Fruit fly (Drosophila melanogaster) whole organism, embryonic: ENCODE data around the gene PIG-S.

ENCODE experiments used
- Atf6 ChIP-seq: fragments of 200-800 bp; sonication (Bioruptor generic); IDR thresholded peaks from 2 replicates; pipeline ENCODE4 v1.3.6; 2022; ENCODE audit warnings: missing biosample characterization, missing genetic modification characterization
- CG10431 ChIP-seq: fragments of 200-800 bp; sonication (Bioruptor generic); optimal IDR thresholded peaks from 3 replicates; lab custom pipeline; 2018; ENCODE audit warnings: missing biosample characterization, mild to moderate bottlenecking, missing genetic modification characterization
- CG10565 ChIP-seq: fragments of 200-800 bp; sonication (Bioruptor generic); optimal IDR thresholded peaks from 3 replicates; lab custom pipeline; 2016; ENCODE audit warnings: missing biosample characterization, mild to moderate bottlenecking, missing genetic modification characterization
- CG11085 ChIP-seq: fragments of 200-800 bp; sonication (Bioruptor generic); IDR thresholded peaks from 2 replicates; pipeline ENCODE4 v1.3.6; 2022; ENCODE audit warnings: missing biosample characterization, missing genetic modification characterization
- CG11560 ChIP-seq: fragments of 200-800 bp; sonication (Bioruptor generic); IDR thresholded peaks from 3 replicates; pipeline ENCODE4 v1.3.6; 2022; ENCODE audit warnings: missing biosample characterization, missing genetic modification characterization
- CG11723 ChIP-seq: fragments of 200-800 bp; sonication (Bioruptor generic); optimal IDR thresholded peaks from 2 replicates; lab custom pipeline; 2017; ENCODE audit warnings: missing biosample characterization, mild to moderate bottlenecking, missing genetic modification characterization
- CG13296 ChIP-seq: fragments of 200-800 bp; sonication (Bioruptor generic); optimal IDR thresholded peaks from 3 replicates; lab custom pipeline; 2018; ENCODE audit warnings: missing biosample characterization, mild to moderate bottlenecking, missing genetic modification characterization
- CG15011 ChIP-seq: fragments of 200-800 bp; sonication (Bioruptor generic); optimal IDR thresholded peaks from 3 replicates; lab custom pipeline; 2018; ENCODE audit warnings: missing biosample characterization, mild to moderate bottlenecking, missing genetic modification characterization
- CG17912 ChIP-seq: fragments of 200-800 bp; sonication (Bioruptor generic); optimal IDR thresholded peaks from 2 replicates; lab custom pipeline; 2018; ENCODE audit warnings: missing biosample characterization, mild to moderate bottlenecking, missing genetic modification characterization
- CG2202 ChIP-seq: fragments of 200-800 bp; sonication (Bioruptor generic); optimal IDR thresholded peaks from 2 replicates; lab custom pipeline; 2018; ENCODE audit warnings: missing biosample characterization, mild to moderate bottlenecking, missing genetic modification characterization
- CG2712 ChIP-seq: fragments of 200-800 bp; optimal IDR thresholded peaks from 3 replicates; lab custom pipeline; 2019; ENCODE audit warnings: missing biosample characterization, mild to moderate bottlenecking, missing genetic modification characterization, moderate library complexity
- CG31224 ChIP-seq: fragments of 200-800 bp; sonication (Bioruptor generic); IDR thresholded peaks from 2 replicates; pipeline ENCODE4 v1.3.6; 2022; ENCODE audit warnings: missing biosample characterization, missing genetic modification characterization
- CG3726 ChIP-seq: fragments of 200-800 bp; sonication (Bioruptor generic); IDR thresholded peaks from 3 replicates; pipeline ENCODE4, ENCODE4 v1.3.6; 2022; ENCODE audit warnings: missing biosample characterization, missing genetic modification characterization
- CG4424 ChIP-seq: fragments of 200-800 bp; sonication (Bioruptor generic); optimal IDR thresholded peaks from 3 replicates; lab custom pipeline; 2016; ENCODE audit warnings: missing biosample characterization, missing genetic modification characterization
- CG6854 ChIP-seq: fragments of 200-800 bp; sonication (Bioruptor generic); optimal IDR thresholded peaks from 3 replicates; lab custom pipeline; 2017; ENCODE audit warnings: missing biosample characterization, mild to moderate bottlenecking, missing genetic modification characterization
- CG8478 ChIP-seq: fragments of >200 bp; optimal IDR thresholded peaks from 2 replicates; lab custom pipeline; 2018
- CG9215 ChIP-seq: fragments of 200-800 bp; sonication (Bioruptor generic); IDR thresholded peaks from 2 replicates; pipeline ENCODE4 v1.3.6; 2022; ENCODE audit warnings: missing biosample characterization, missing genetic modification characterization
- CoRest ChIP-seq: fragments of 200-800 bp; sonication (Bioruptor generic); optimal IDR thresholded peaks from 3 replicates; lab custom pipeline; 2018; ENCODE audit warnings: missing biosample characterization, mild to moderate bottlenecking, missing genetic modification characterization, moderate library complexity
- D19B ChIP-seq: fragments of 200-800 bp; sonication (Bioruptor generic); optimal IDR thresholded peaks from 2 replicates; lab custom pipeline; 2017; ENCODE audit warnings: missing biosample characterization, mild to moderate bottlenecking, missing genetic modification characterization
- HLH3B ChIP-seq: fragments of 200-800 bp; sonication (Bioruptor generic); IDR thresholded peaks from 2 replicates; pipeline ENCODE4 v1.3.6; 2022; ENCODE audit warnings: missing biosample characterization, missing genetic modification characterization
- HLH54F ChIP-seq: fragments of 200-800 bp; sonication (Bioruptor generic); optimal IDR thresholded peaks from 3 replicates; lab custom pipeline; 2016; ENCODE audit warnings: missing biosample characterization, missing genetic modification characterization
- HmgD ChIP-seq: fragments of 200-800 bp; sonication (Bioruptor generic); optimal IDR thresholded peaks from 3 replicates; lab custom pipeline; 2016; ENCODE audit warnings: missing biosample characterization, missing genetic modification characterization
- Lim3 ChIP-seq: fragments of 200-800 bp; sonication (Bioruptor generic); IDR thresholded peaks from 2 replicates; pipeline ENCODE4 v1.3.6; 2022; ENCODE audit warnings: missing biosample characterization, missing genetic modification characterization
- Lpt ChIP-seq: fragments of >200 bp; optimal IDR thresholded peaks from 2 replicates; lab custom pipeline; 2018; ENCODE audit warnings: missing biosample characterization, missing genetic modification characterization
- Rfx ChIP-seq: fragments of 200-800 bp; sonication (Bioruptor generic); IDR thresholded peaks from 2 replicates; pipeline ENCODE4 v1.3.6; 2022; ENCODE audit warnings: missing biosample characterization, missing genetic modification characterization
- Sry-β ChIP-seq: fragments of 200-800 bp; sonication (Bioruptor generic); optimal IDR thresholded peaks from 2 replicates; lab custom pipeline; 2018; ENCODE audit warnings: missing biosample characterization, mild to moderate bottlenecking, missing genetic modification characterization, moderate library complexity
- TFAM ChIP-seq: fragments of 200-800 bp; sonication (Bioruptor generic); optimal IDR thresholded peaks from 2 replicates; lab custom pipeline; 2017; ENCODE audit warnings: missing biosample characterization, missing genetic modification characterization, inconsistent platforms
- Taf1 ChIP-seq: fragments of 200-800 bp; sonication (Bioruptor generic); IDR thresholded peaks from 2 replicates; pipeline ENCODE4 v1.3.6; 2022; ENCODE audit warnings: missing biosample characterization, missing genetic modification characterization
- bbx ChIP-seq: fragments of 200-800 bp; sonication (Bioruptor generic); IDR thresholded peaks from 2 replicates; pipeline ENCODE4 v1.3.6; 2022; ENCODE audit warnings: missing biosample characterization, missing genetic modification characterization; ENCODE audit not compliant: partially characterized antibody
- corto ChIP-seq: fragments of 200-800 bp; sonication (Bioruptor generic); optimal IDR thresholded peaks from 2 replicates; lab custom pipeline; 2016; ENCODE audit warnings: missing biosample characterization, mild to moderate bottlenecking, missing genetic modification characterization, moderate library complexity
- dpn ChIP-seq, 2 experiments: fragments of 200-800 bp; sonication (Bioruptor generic); optimal IDR thresholded peaks; 3 replicates each; lab custom pipeline; 2016; ENCODE audit warnings: missing biosample characterization in 2 of 2, missing genetic modification characterization in 2 of 2
- fd96Cb ChIP-seq: fragments of 200-800 bp; sonication (Bioruptor generic); optimal IDR thresholded peaks from 2 replicates; lab custom pipeline; 2018; ENCODE audit warnings: missing biosample characterization, mild to moderate bottlenecking, missing genetic modification characterization, moderate library complexity
- gce ChIP-seq: fragments of 200-800 bp; sonication (Bioruptor generic); IDR thresholded peaks from 3 replicates; pipeline ENCODE4 v1.3.6; 2022; ENCODE audit warnings: missing biosample characterization, missing genetic modification characterization
- her ChIP-seq: fragments of 200-800 bp; sonication (Bioruptor generic); optimal IDR thresholded peaks from 2 replicates; lab custom pipeline; 2016; ENCODE audit warnings: missing biosample characterization, missing genetic modification characterization
- jumu ChIP-seq: fragments of 200-800 bp; sonication (Bioruptor generic); optimal IDR thresholded peaks from 3 replicates; lab custom pipeline; 2016; ENCODE audit warnings: missing biosample characterization, missing genetic modification characterization
- kay ChIP-seq: fragments of 200-800 bp; sonication (Bioruptor generic); optimal IDR thresholded peaks from 2 replicates; lab custom pipeline; 2016; ENCODE audit warnings: missing biosample characterization, missing genetic modification characterization
- klu ChIP-seq: fragments of 200-800 bp; sonication (Bioruptor generic); IDR thresholded peaks from 2 replicates; pipeline ENCODE4 v1.3.6; 2022; ENCODE audit warnings: missing biosample characterization, missing genetic modification characterization
- nerfin-1 ChIP-seq: fragments of 200-800 bp; sonication (Bioruptor generic); optimal IDR thresholded peaks from 3 replicates; lab custom pipeline; 2019; ENCODE audit warnings: missing biosample characterization, mild to moderate bottlenecking, missing genetic modification characterization, moderate library complexity
- pnt ChIP-seq: fragments of 200-800 bp; sonication (Bioruptor generic); optimal IDR thresholded peaks from 3 replicates; lab custom pipeline; 2016; ENCODE audit warnings: missing biosample characterization, missing genetic modification characterization
- row ChIP-seq: fragments of 200-800 bp; sonication (Bioruptor generic); IDR thresholded peaks from 3 replicates; pipeline ENCODE4 v1.3.6; 2022; ENCODE audit warnings: missing biosample characterization, missing genetic modification characterization
- run ChIP-seq: fragments of 200-800 bp; sonication (Bioruptor generic); optimal IDR thresholded peaks from 3 replicates; lab custom pipeline; 2018; ENCODE audit warnings: missing biosample characterization, mild to moderate bottlenecking, missing genetic modification characterization
- salm ChIP-seq: fragments of 200-800 bp; sonication (Bioruptor generic); optimal IDR thresholded peaks from 2 replicates; lab custom pipeline; 2018; ENCODE audit warnings: missing biosample characterization, mild to moderate bottlenecking, missing genetic modification characterization
- seq ChIP-seq: fragments of 200-800 bp; sonication (Bioruptor generic); IDR thresholded peaks from 2 replicates; pipeline ENCODE4 v1.3.6; 2022; ENCODE audit warnings: missing biosample characterization, missing genetic modification characterization
- sob ChIP-seq: fragments of 200-800 bp; sonication (Bioruptor generic); IDR thresholded peaks from 2 replicates; pipeline ENCODE4 v1.3.6; 2022; ENCODE audit warnings: missing biosample characterization, missing genetic modification characterization
- ttk ChIP-seq: fragments of 200-800 bp; sonication (Bioruptor generic); IDR thresholded peaks from 2 replicates; pipeline ENCODE4 v2.1.2; 2022; ENCODE audit warnings: missing biosample characterization, missing genetic modification characterization
- tup ChIP-seq: fragments of 200-800 bp; sonication (Bioruptor generic); optimal IDR thresholded peaks from 2 replicates; lab custom pipeline; 2016; ENCODE audit warnings: missing biosample characterization, mild to moderate bottlenecking, missing genetic modification characterization, moderate library complexity
- twi ChIP-seq: fragments of 200-800 bp; optimal IDR thresholded peaks from 2 replicates; lab custom pipeline; 2019; ENCODE audit warnings: missing biosample characterization, mild to moderate bottlenecking, missing genetic modification characterization, moderate library complexity
- vnd ChIP-seq: fragments of 200-800 bp; sonication (Bioruptor generic); IDR thresholded peaks from 3 replicates; pipeline ENCODE4 v1.3.6; 2022; ENCODE audit warnings: missing biosample characterization, missing genetic modification characterization; ENCODE audit not compliant: partially characterized antibody
- yki ChIP-seq: fragments of >200 bp; optimal IDR thresholded peaks from 3 replicates; lab custom pipeline; 2018
- zen ChIP-seq: fragments of 200-800 bp; sonication (Bioruptor generic); optimal IDR thresholded peaks from 3 replicates; lab custom pipeline; 2018; ENCODE audit warnings: missing biosample characterization, mild to moderate bottlenecking, missing genetic modification characterization, moderate library complexity
- zfh1 ChIP-seq: fragments of 200-800 bp; sonication (Bioruptor generic); IDR thresholded peaks from 3 replicates; pipeline ENCODE4 v1.3.6; 2022; ENCODE audit warnings: missing biosample characterization, missing genetic modification characterization

PIG-S gene

DNA sequence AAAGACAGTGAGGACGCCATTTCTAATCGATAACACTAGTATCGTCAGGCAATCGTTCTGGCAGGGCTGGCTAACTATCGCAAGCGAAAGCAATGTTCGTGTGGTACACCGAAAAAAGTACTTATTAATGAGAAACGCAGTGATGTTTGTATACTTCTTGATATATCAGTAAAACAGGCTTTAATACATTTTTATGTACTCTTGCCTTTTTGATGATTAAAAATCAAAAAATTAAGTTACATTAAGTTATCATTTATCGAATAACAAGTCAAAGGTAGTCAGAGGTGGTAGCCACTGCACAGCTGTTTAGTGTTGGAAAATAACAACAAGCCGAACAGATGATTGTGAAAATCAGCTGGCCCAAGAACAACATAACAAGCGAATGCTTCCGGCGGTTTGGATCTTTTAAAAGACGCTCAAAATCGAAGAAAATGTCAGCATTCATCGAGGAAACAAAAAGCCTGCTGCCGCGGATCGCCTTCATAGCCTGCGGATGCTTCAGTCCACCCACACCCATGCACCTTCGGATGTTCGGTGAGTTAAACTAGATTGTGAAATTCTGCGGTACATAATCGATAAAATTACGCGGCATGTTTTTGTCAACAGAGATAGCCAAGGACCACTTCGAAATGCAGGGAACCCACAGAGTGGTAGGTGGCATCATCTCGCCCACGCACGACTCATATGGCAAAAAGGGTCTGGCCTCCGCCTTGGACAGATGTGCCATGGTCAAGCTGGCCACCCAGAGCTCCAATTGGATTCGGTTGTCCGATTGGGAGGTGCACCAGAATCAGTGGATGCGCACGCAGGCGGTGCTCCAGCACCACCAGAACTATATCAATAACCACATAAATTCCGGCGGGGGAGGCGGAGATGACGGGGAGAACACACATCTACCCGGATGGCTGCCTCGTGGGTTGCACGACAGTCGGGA is 27.5 kb upstream of the PIG-S start, which contains the start of the genes ssh and Nmnat (continued):
- TF ChIP-seq HmgD (GFP tag; lab: Kevin White, UChicago) (peak; percentile 6), vnd (GFP tag; lab: Robert Waterston, UW) (peak; percentile 91), CG13296 (GFP tag; lab: Kevin White, UChicago) (no peak), pnt (GFP tag; lab: Kevin White, UChicago) (no peak), tup (GFP tag; lab: Kevin White, UChicago) (no peak), dpn (GFP tag; optimal IDR thresholded peaks at IDR 0.05; lab: Kevin White, UChicago) (peak; percentile 34 to 56), CG4424 (GFP tag; lab: Kevin White, UChicago) (peak; percentile 19), CG11560 (peak; percentile 99), run (no peak), CG31224 (GFP tag; lab: Robert Waterston, UW) (no peak), zen (tag; lab: Kevin White, UChicago) (peak; percentile 56), CG17912 (GFP tag; lab: Kevin White, UChicago) (no peak), zfh1 (GFP tag; lab: Robert Waterston, UW) (no peak), Lpt (GFP tag; lab: Kevin White, UChicago) (no peak), CG9215 (GFP tag; lab: Robert Waterston, UW) (no peak), kay (GFP tag; lab: Kevin White, UChicago) (no peak), HLH54F (GFP tag; lab: Kevin White, UChicago) (peak; percentile 70), CG11723 (GFP tag; lab: Kevin White, UChicago) (no peak), row (GFP tag; lab: Robert Waterston, UW) (peak; percentile 70), sob (peak; percentile 65), yki (lab: Kevin White, UChicago) (no peak), CG11085 (no peak), CG15011 (GFP tag; lab: Kevin White, UChicago) (no peak), CG3726 (GFP tag; lab: Robert Waterston, UW) (no peak), CG10431 (GFP tag; lab: Kevin White, UChicago) (no peak), CG8478 (lab: Kevin White, UChicago) (peak; percentile 30), seq (GFP tag; lab: Robert Waterston, UW) (no peak), CG10565 (no peak), CG2712 (tag; lab: Kevin White, UChicago) (peak; percentile 62), ttk (GFP tag; lab: Robert Waterston, UW) (no peak), salm (tag; lab: Kevin White, UChicago) (no peak), CG2202 (tag; lab: Kevin White, UChicago) (no peak), Taf1 (GFP tag; lab: Robert Waterston, UW) (no peak), Lim3 (GFP tag; lab: Robert Waterston, UW) (no peak), CoRest (tag; lab: Kevin White, UChicago) (peak; percentile 52), D19B (no peak), twi (tag; lab: Kevin White, UChicago) (no peak), Rfx (GFP tag; lab: Robert Waterston, UW) (peak; percentile 67), corto (GFP tag; lab: Kevin White, UChicago) (no peak), jumu (GFP tag; lab: Kevin White, UChicago) (peak; percentile 52), Sry-β (peak; percentile 17), Atf6 (peak; percentile 30; the same call in 1 of the 2 replicates), nerfin-1 (tag; lab: Kevin White, UChicago) (peak; percentile 33), TFAM (GFP tag; lab: Kevin White, UChicago) (no peak), bbx (peak; percentile 87), fd96Cb (tag; lab: Kevin White, UChicago) (no peak), klu (GFP tag; lab: Robert Waterston, UW) (no peak), gce (GFP tag; lab: Robert Waterston, UW) (no peak), her (GFP tag; lab: Kevin White, UChicago) (peak; percentile 19), HLH3B (GFP tag; lab: Robert Waterston, UW) (no peak), CG6854 (GFP tag; lab: Kevin White, UChicago) (no peak)
